Worm (Caenorhabditis elegans) whole organism, early embryonic: ENCODE measurements around the gene aak-2.

Source experiments
- B0310.2 ChIP-seq: sonication (generic microtip); optimal IDR thresholded peaks from 2 replicates; lab custom pipeline; 2016; ENCODE audit warnings: mild to moderate bottlenecking, missing genetic modification characterization, missing compliant biosample characterization
- F13C5.2 ChIP-seq: sonication (generic microtip); optimal IDR thresholded peaks from 2 replicates; lab custom pipeline; 2017; ENCODE audit warnings: mild to moderate bottlenecking, missing genetic modification characterization, inconsistent platforms, missing compliant biosample characterization
- aly-1 ChIP-seq: sonication (generic microtip); optimal IDR thresholded peaks from 2 replicates; lab custom pipeline; 2016; ENCODE audit warnings: missing genetic modification characterization, missing compliant biosample characterization
- ama-1 ChIP-seq: fragments of 150-350 bp; optimal IDR thresholded peaks from 2 replicates; lab custom pipeline; 2014
- ets-7 ChIP-seq: sonication (generic microtip); optimal IDR thresholded peaks from 2 replicates; lab custom pipeline; 2016; ENCODE audit warnings: missing genotype, missing genetic modification characterization, missing compliant biosample characterization
- flt-1 ChIP-seq: fragments of 200-800 bp; sonication (Bioruptor generic); IDR thresholded peaks from 2 replicates; pipeline ENCODE4 v1.3.6; 2022; ENCODE audit warnings: missing genetic modification characterization, missing compliant biosample characterization
- hmbx-1 ChIP-seq: sonication (generic microtip); optimal IDR thresholded peaks from 2 replicates; lab custom pipeline; 2016; ENCODE audit warnings: mild to moderate bottlenecking, missing genetic modification characterization, missing compliant biosample characterization
- hnd-1 ChIP-seq: sonication (generic microtip); optimal IDR thresholded peaks from 2 replicates; lab custom pipeline; 2016; ENCODE audit warnings: missing genetic modification characterization, missing compliant biosample characterization
- scrt-1 ChIP-seq: fragments of 200-800 bp; sonication (Bioruptor generic); IDR thresholded peaks from 2 replicates; pipeline ENCODE4 v1.3.6; 2022; ENCODE audit warnings: missing genetic modification characterization, missing compliant biosample characterization
- tbx-37 ChIP-seq: fragments of 200-800 bp; sonication (Bioruptor generic); conservative IDR thresholded peaks from 2 replicates; pipeline ENCODE4 v1.3.6; 2022; ENCODE audit warnings: missing genetic modification reagents, missing genetic modification characterization, missing compliant biosample characterization

- TF ChIP-seq flt-1 (GFP tag; lab: Robert Waterston, UW) = no peak
- no peak for TF ChIP-seq ama-1
- TF ChIP-seq tbx-37 (GFP tag; lab: Robert Waterston, UW) = no peak
- no peak for TF ChIP-seq hnd-1 (tag; lab: Kevin White, UChicago)
- no peak for TF ChIP-seq aly-1 (tag; lab: Kevin White, UChicago)
- peak; percentile 42 for TF ChIP-seq F13C5.2
- no peak for TF ChIP-seq ets-7 (tag; lab: Kevin White, UChicago)
- no peak for TF ChIP-seq scrt-1
- TF ChIP-seq B0310.2 = no peak
- no peak for TF ChIP-seq hmbx-1
These were observed 3.3 kb downstream of the aak-2 start for ce11 chrX:16799065-16799663.
